Fruit fly (Drosophila melanogaster): ENCODE results near the gene CG33253.
A peak's percentile ranks its signal among the peaks of the same experiment; 100 is the strongest.

CG33253 gene

DNA sequence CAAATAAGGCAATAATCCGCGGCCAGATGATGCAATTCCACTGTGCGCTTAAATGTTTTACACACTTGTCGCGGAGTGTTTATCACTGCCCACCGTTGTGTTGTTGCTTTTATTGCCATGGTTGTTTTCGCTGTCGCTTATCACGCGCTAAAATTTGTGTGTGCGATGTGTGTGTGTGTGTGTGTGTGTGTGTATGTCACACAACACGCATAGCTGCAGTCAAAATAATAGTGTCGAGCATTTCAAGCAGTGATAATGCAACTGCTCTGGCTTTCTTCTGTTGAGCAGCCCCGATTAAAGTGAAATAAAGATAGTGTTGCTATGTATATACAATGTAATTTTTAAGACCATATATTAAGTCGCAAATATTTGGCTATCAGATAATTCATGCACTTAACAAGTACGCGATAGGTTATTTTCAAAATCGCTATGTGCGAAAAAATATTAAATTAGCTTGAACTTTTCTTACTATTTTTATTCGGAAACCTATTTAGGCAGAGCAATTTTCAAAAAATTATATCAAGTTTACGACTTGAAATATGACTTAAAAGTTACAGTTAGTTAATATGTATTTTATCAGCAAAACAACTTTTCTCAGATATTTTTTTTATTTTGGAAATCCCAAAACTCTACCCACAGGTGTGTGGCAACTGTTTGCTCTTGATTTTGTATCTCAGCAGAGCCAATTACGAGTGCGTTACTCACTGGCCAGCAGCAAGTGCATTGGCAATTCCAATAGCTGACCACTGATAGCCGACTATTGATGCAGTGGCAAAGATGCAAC is 16.9 kb upstream of the CG33253 start (continued):
- TF ChIP-seq CG14965 (GFP tag; optimal IDR thresholded peaks at IDR 0.05; ENCODE audit: borderline replicate concordance), result no peak
- TF ChIP-seq ewg (GFP tag; optimal IDR thresholded peaks at IDR 0.05), result no peak
- TF ChIP-seq CG4707 (GFP tag; optimal IDR thresholded peaks at IDR 0.05), result no peak
- TF ChIP-seq Nf-YC (tag; optimal IDR thresholded peaks at IDR 0.05), result peak; percentile 32
- no peak for TF ChIP-seq NC2β (GFP tag; optimal IDR thresholded peaks at IDR 0.05)
- no peak for TF ChIP-seq Poxn (GFP tag; IDR thresholded peaks at IDR 0.05)
- TF ChIP-seq H2.0 (GFP tag; IDR thresholded peaks at IDR 0.05), result no peak
- TF ChIP-seq jumu (GFP tag; optimal IDR thresholded peaks at IDR 0.05), result no peak
- TF ChIP-seq CG10959 (GFP tag; IDR thresholded peaks at IDR 0.05), result no peak
- TF ChIP-seq CG10267 (tag; optimal IDR thresholded peaks at IDR 0.05), result peak; percentile 13
- TF ChIP-seq CG34224 (GFP tag; IDR thresholded peaks at IDR 0.05; ENCODE audit: partially characterized antibody), result no peak
- no peak for TF ChIP-seq CG12219 (GFP tag; optimal IDR thresholded peaks at IDR 0.05)
- TF ChIP-seq esg (GFP tag; conservative IDR thresholded peaks at IDR 0.05), result no peak
- peak; percentile 3 for TF ChIP-seq CG8281 (tag; optimal IDR thresholded peaks at IDR 0.05)
- TF ChIP-seq CG10366 (GFP tag; IDR thresholded peaks at IDR 0.05), result no peak
- no peak for TF ChIP-seq onecut (GFP tag; IDR thresholded peaks at IDR 0.05)
- TF ChIP-seq CG17359 (tag; optimal IDR thresholded peaks at IDR 0.05), result no peak
- TF ChIP-seq Sry-δ (GFP tag; optimal IDR thresholded peaks at IDR 0.05), result no peak
- TF ChIP-seq Dip3 (GFP tag; optimal IDR thresholded peaks at IDR 0.05), result no peak
- no peak for TF ChIP-seq D (optimal IDR thresholded peaks at IDR 0.05)
- no peak for TF ChIP-seq D (GFP tag; optimal IDR thresholded peaks at IDR 0.05)
- no peak for TF ChIP-seq CG16779 (GFP tag; IDR thresholded peaks at IDR 0.05)
- no peak for TF ChIP-seq ems (GFP tag; optimal IDR thresholded peaks at IDR 0.05)
- TF ChIP-seq aop (GFP tag; IDR thresholded peaks at IDR 0.05), result no peak
- TF ChIP-seq ap (GFP tag; IDR thresholded peaks at IDR 0.05), result no peak
- peak; percentile 39 for TF ChIP-seq sug (tag; optimal IDR thresholded peaks at IDR 0.05)
- TF ChIP-seq Drgx (GFP tag; IDR thresholded peaks at IDR 0.05), result no peak
- peak; percentile 55 for TF ChIP-seq mirr (GFP tag; optimal IDR thresholded peaks at IDR 0.05)
- TF ChIP-seq CG11560 (tag; IDR thresholded peaks at IDR 0.05), result no peak
- TF ChIP-seq vfl (GFP tag; optimal IDR thresholded peaks at IDR 0.05), result no peak
- no peak for TF ChIP-seq CG7786 (GFP tag; optimal IDR thresholded peaks at IDR 0.05)
- TF ChIP-seq Oaz (GFP tag; IDR thresholded peaks at IDR 0.05), result 0 out of 2 replicates have a peak, but pooled peaks have one; percentile 32
- TF ChIP-seq CG14050 (GFP tag; IDR thresholded peaks at IDR 0.05), result no peak
- TF ChIP-seq gcm2 (GFP tag; optimal IDR thresholded peaks at IDR 0.05), result no peak
- TF ChIP-seq Rx (GFP tag; IDR thresholded peaks at IDR 0.05), result no peak
- TF ChIP-seq CrebB (tag; optimal IDR thresholded peaks at IDR 0.05), result no peak
- TF ChIP-seq Deaf1 (tag; optimal IDR thresholded peaks at IDR 0.05), result no peak
- TF ChIP-seq corto (GFP tag; optimal IDR thresholded peaks at IDR 0.05), result no peak
- no peak for TF ChIP-seq CG7372 (GFP tag; IDR thresholded peaks at IDR 0.05)
- TF ChIP-seq Bgb (GFP tag; IDR thresholded peaks at IDR 0.05; ENCODE audit: partially characterized antibody), result no peak
- no peak for TF ChIP-seq CG8478 (optimal IDR thresholded peaks at IDR 0.05)
- no peak for TF ChIP-seq CG1792 (GFP tag; optimal IDR thresholded peaks at IDR 0.05)
- no peak for TF ChIP-seq ro (GFP tag; IDR thresholded peaks at IDR 0.05)
- no peak for TF ChIP-seq CG7963 (GFP tag; IDR thresholded peaks at IDR 0.05; ENCODE audit: partially characterized antibody)
- TF ChIP-seq unpg (GFP tag; optimal IDR thresholded peaks at IDR 0.05), result peak; percentile 8
- peak; percentile 44; the same call in 1 of the 2 replicates for TF ChIP-seq slbo (GFP tag; IDR thresholded peaks at IDR 0.05)
- no peak for TF ChIP-seq NfI (GFP tag; optimal IDR thresholded peaks at IDR 0.05)
- TF ChIP-seq bbx (GFP tag; IDR thresholded peaks at IDR 0.05; ENCODE audit: partially characterized antibody), result no peak
- TF ChIP-seq CHES-1-like (GFP tag; optimal IDR thresholded peaks at IDR 0.05), result no peak
- TF ChIP-seq Fer2 (tag; optimal IDR thresholded peaks at IDR 0.05), result no peak
- no peak for TF ChIP-seq CG2875 (GFP tag; optimal IDR thresholded peaks at IDR 0.05)

All from whole organism, embryonic.